Worm (Caenorhabditis elegans) whole organism, L3 larva: Measurements from ENCODE around the gene F36G9.3.

Experiments
- ama-1 ChIP-seq: fragments of 150-350 bp; optimal IDR thresholded peaks from 2 replicates; lab custom pipeline; 2018
- ceh-28 ChIP-seq: fragments of 150-350 bp; optimal IDR thresholded peaks from 2 replicates; lab custom pipeline; 2014; ENCODE audit warnings: missing biosample characterization, missing genetic modification reagents, missing genetic modification characterization
- ceh-9 ChIP-seq: sonication (generic microtip); optimal IDR thresholded peaks from 2 replicates; lab custom pipeline; 2018; ENCODE audit warnings: missing biosample characterization, missing genetic modification characterization
- elt-1 ChIP-seq: fragments of 150-350 bp; optimal IDR thresholded peaks from 2 replicates; lab custom pipeline; 2014; ENCODE audit warnings: missing biosample characterization, missing genetic modification characterization
- elt-2 ChIP-seq: sonication (generic microtip); optimal IDR thresholded peaks from 2 replicates; lab custom pipeline; 2016; ENCODE audit warnings: missing genetic modification reagents, mild to moderate bottlenecking, missing genetic modification characterization, missing compliant biosample characterization
- jun-1 ChIP-seq: fragments of 150-350 bp; optimal IDR thresholded peaks from 2 replicates; lab custom pipeline; 2014; ENCODE audit warnings: missing biosample characterization, missing genetic modification reagents, missing genetic modification characterization
- lin-39 ChIP-seq: fragments of 150-350 bp; optimal IDR thresholded peaks from 2 replicates; lab custom pipeline; 2018; ENCODE audit warnings: missing biosample characterization, missing genetic modification reagents, missing genetic modification characterization
- lsy-12 ChIP-seq: sonication (generic microtip); optimal IDR thresholded peaks from 2 replicates; lab custom pipeline; 2016; ENCODE audit warnings: mild to moderate bottlenecking, missing genetic modification characterization, missing compliant biosample characterization
- nhr-11 ChIP-seq: fragments of 150-350 bp; optimal IDR thresholded peaks from 2 replicates; lab custom pipeline; 2014; ENCODE audit warnings: missing biosample characterization, missing genetic modification characterization
- nhr-23 ChIP-seq: fragments of 150-350 bp; optimal IDR thresholded peaks from 2 replicates; lab custom pipeline; 2014; ENCODE audit warnings: missing biosample characterization, missing genetic modification reagents, missing genetic modification characterization
- nhr-25 ChIP-seq: sonication (generic microtip); optimal IDR thresholded peaks from 2 replicates; lab custom pipeline; 2017; ENCODE audit warnings: missing biosample characterization, missing genetic modification characterization
- nhr-28 ChIP-seq: fragments of 150-350 bp; optimal IDR thresholded peaks from 2 replicates; lab custom pipeline; 2014; ENCODE audit warnings: missing biosample characterization, missing genetic modification characterization
- nhr-77 ChIP-seq: fragments of 150-350 bp; optimal IDR thresholded peaks from 2 replicates; lab custom pipeline; 2014; ENCODE audit warnings: missing biosample characterization, missing genetic modification characterization
- tbx-2 ChIP-seq: sonication (generic microtip); optimal IDR thresholded peaks from 2 replicates; lab custom pipeline; 2016; ENCODE audit warnings: mild to moderate bottlenecking, missing genetic modification characterization, missing compliant biosample characterization

Gene F36G9.3

ce11 chrV:16007505-16007904, 50.3 kb downstream of the F36G9.3 start, which contains the start of gene str-231:
TSS of gene str-231 (minus strand) at chrV:16007605.
- TF ChIP-seq lsy-12 (tag; lab: Kevin White, UChicago): no peak
- TF ChIP-seq lin-39 (tag; lab: Kevin White, UChicago): no peak
- TF ChIP-seq ceh-28 (tag; lab: Kevin White, UChicago): no peak
- TF ChIP-seq nhr-11 (tag; lab: Kevin White, UChicago): no peak
- TF ChIP-seq nhr-25 (tag; lab: Kevin White, UChicago): no peak
- no peak for TF ChIP-seq jun-1 (tag; lab: Kevin White, UChicago)
- no peak for TF ChIP-seq nhr-28
- TF ChIP-seq ceh-9 (tag; lab: Kevin White, UChicago): no peak
- no peak for TF ChIP-seq elt-2 (tag; lab: Kevin White, UChicago)
- no peak for TF ChIP-seq ama-1
- TF ChIP-seq nhr-77 (tag; lab: Kevin White, UChicago): no peak
- no peak for TF ChIP-seq nhr-23 (tag; lab: Kevin White, UChicago)
- no peak for TF ChIP-seq elt-1
- TF ChIP-seq tbx-2: no peak
- TF ChIP-seq, all 47 proteins: peak for 0
